Worm (Caenorhabditis elegans) whole organism, L4 larva: ENCODE results near the gene micu-1.

ENCODE experiments used
- D1046.2 ChIP-seq: fragments of 200-800 bp; sonication (Bioruptor generic); IDR thresholded peaks from 2 replicates; pipeline ENCODE4 v1.3.6; 2022; ENCODE audit warnings: missing genetic modification characterization, missing compliant biosample characterization
- F10B5.3 ChIP-seq: sonication (generic microtip); optimal IDR thresholded peaks from 2 replicates; lab custom pipeline; 2016; ENCODE audit warnings: mild to moderate bottlenecking, missing genetic modification characterization, missing compliant biosample characterization
- F49E8.2 ChIP-seq: sonication (generic microtip); optimal IDR thresholded peaks from 2 replicates; lab custom pipeline; 2016; ENCODE audit warnings: missing compliant biosample characterization, mild to moderate bottlenecking, missing genetic modification characterization, borderline replicate concordance
- R02D3.7 ChIP-seq: fragments of 150-350 bp; sonication (generic microtip); optimal IDR thresholded peaks from 3 replicates; lab custom pipeline; 2014; ENCODE audit warnings: missing biosample characterization, missing genetic modification characterization
- Y5F2A.4 ChIP-seq: fragments of 200-800 bp; sonication (Bioruptor generic); optimal IDR thresholded peaks from 2 replicates; lab custom pipeline; 2018; ENCODE audit warnings: mild to moderate bottlenecking, missing genetic modification characterization, missing compliant biosample characterization
- ZK546.5 ChIP-seq, 2 experiments: sonication (generic microtip); optimal IDR thresholded peaks; 2 replicates each; lab custom pipeline; 2017; ENCODE audit warnings: missing biosample characterization in 2 of 2, missing genetic modification characterization in 2 of 2
- aly-2 ChIP-seq: sonication (generic microtip); optimal IDR thresholded peaks from 2 replicates; lab custom pipeline; 2018; ENCODE audit warnings: missing biosample characterization, missing genetic modification characterization
- ama-1 ChIP-seq: fragments of 150-350 bp; optimal IDR thresholded peaks from 2 replicates; lab custom pipeline; 2014; ENCODE audit warnings: inconsistent platforms, mixed read lengths
- ceh-28 ChIP-seq: fragments of 150-350 bp; optimal IDR thresholded peaks from 2 replicates; lab custom pipeline; 2014; ENCODE audit warnings: missing biosample characterization, missing genetic modification reagents, missing genetic modification characterization
- dmd-6 ChIP-seq: fragments of 200-800 bp; sonication (Bioruptor generic); IDR thresholded peaks from 2 replicates; pipeline ENCODE4 v1.3.6; 2022; ENCODE audit warnings: missing genetic modification reagents, missing genetic modification characterization, missing compliant biosample characterization
- dmd-9 ChIP-seq: fragments of 200-800 bp; sonication (Bioruptor generic); IDR thresholded peaks from 2 replicates; pipeline ENCODE4 v1.3.6; 2022; ENCODE audit warnings: missing genetic modification reagents, missing genetic modification characterization, missing compliant biosample characterization
- dpl-1 ChIP-seq: fragments of 150-350 bp; optimal IDR thresholded peaks from 2 replicates; lab custom pipeline; 2014; ENCODE audit warnings: missing biosample characterization, missing genetic modification reagents, missing genetic modification characterization
- dve-1 ChIP-seq: sonication (generic microtip); optimal IDR thresholded peaks from 2 replicates; lab custom pipeline; 2017; ENCODE audit warnings: antibody characterized with exemption, mild to moderate bottlenecking, missing genetic modification characterization, missing compliant biosample characterization; ENCODE audit not compliant: insufficient read depth
- egl-43 ChIP-seq: fragments of 200-800 bp; sonication (Bioruptor generic); IDR thresholded peaks from 2 replicates; pipeline ENCODE4 v1.3.6; 2022; ENCODE audit warnings: missing genetic modification reagents, missing genetic modification characterization, missing compliant biosample characterization
- lin-38 ChIP-seq: fragments of 200-800 bp; sonication (Bioruptor generic); IDR thresholded peaks from 2 replicates; pipeline ENCODE4 v1.3.6; 2022; ENCODE audit warnings: missing genetic modification reagents, missing genetic modification characterization, missing compliant biosample characterization
- lir-3 ChIP-seq: sonication (generic microtip); optimal IDR thresholded peaks from 2 replicates; lab custom pipeline; 2016; ENCODE audit warnings: mild to moderate bottlenecking, missing genetic modification characterization, missing compliant biosample characterization
- lsy-2 ChIP-seq, 2 experiments: fragments of 150-350 bp in 1 of 2; sonication (generic microtip) in 1 of 2; optimal IDR thresholded peaks; 2 replicates each; lab custom pipeline; 2014 to 2017; ENCODE audit warnings: missing biosample characterization in 2 of 2, missing genetic modification characterization in 2 of 2
- madf-5 ChIP-seq, 2 experiments: fragments of 200-800 bp; sonication (Bioruptor generic); IDR thresholded peaks; 2 replicates each; pipeline ENCODE4 v1.3.6; 2022; ENCODE audit warnings: missing compliant biosample characterization in 2 of 2, missing genetic modification characterization in 2 of 2
- mxl-2 ChIP-seq: fragments of 200-800 bp; sonication (Bioruptor generic); conservative IDR thresholded peaks from 2 replicates; pipeline ENCODE4 v1.3.6; 2022; ENCODE audit warnings: missing genetic modification reagents, missing genetic modification characterization, missing compliant biosample characterization
- mxl-3 ChIP-seq: fragments of 200-800 bp; sonication (Bioruptor generic); optimal IDR thresholded peaks from 2 replicates; lab custom pipeline; 2018; ENCODE audit warnings: mild to moderate bottlenecking, missing genetic modification characterization, missing compliant biosample characterization
- nhr-11 ChIP-seq: fragments of 150-350 bp; optimal IDR thresholded peaks from 2 replicates; lab custom pipeline; 2014; ENCODE audit warnings: missing biosample characterization, missing genetic modification characterization
- nhr-25 ChIP-seq: sonication (generic microtip); optimal IDR thresholded peaks from 2 replicates; lab custom pipeline; 2017; ENCODE audit warnings: missing genetic modification characterization, mild to moderate bottlenecking, missing compliant biosample characterization, antibody characterized with exemption, moderate library complexity, borderline replicate concordance; ENCODE audit not compliant: insufficient read depth
- nhr-48 ChIP-seq: sonication (generic microtip); optimal IDR thresholded peaks from 2 replicates; lab custom pipeline; 2016; ENCODE audit warnings: mild to moderate bottlenecking, missing genetic modification characterization, missing compliant biosample characterization
- pha-4 ChIP-seq, 2 experiments: fragments of 150-350 bp in 1 of 2; fragments of 200-800 bp in 1 of 2; sonication (Bioruptor generic) in 1 of 2; IDR thresholded peaks in 1 of 2; optimal IDR thresholded peaks in 1 of 2; 2 replicates each; pipeline versions ENCODE4 v1.3.6 to Lab custom; 2014 to 2022; ENCODE audit warnings: missing genetic modification characterization in 2 of 2, missing genetic modification reagents in 2 of 2, missing biosample characterization in 1 of 2, missing compliant biosample characterization in 1 of 2
- php-3 ChIP-seq: fragments of 200-800 bp; sonication (Bioruptor generic); IDR thresholded peaks from 2 replicates; pipeline ENCODE4 v1.3.6; 2022; ENCODE audit warnings: missing genetic modification reagents, missing genetic modification characterization, missing compliant biosample characterization
- rbr-2 ChIP-seq: sonication (generic microtip); optimal IDR thresholded peaks from 2 replicates; lab custom pipeline; 2016; ENCODE audit warnings: missing genotype, missing genetic modification characterization, missing compliant biosample characterization
- sdz-12 ChIP-seq: fragments of 200-800 bp; sonication (Bioruptor generic); optimal IDR thresholded peaks from 2 replicates; lab custom pipeline; 2018; ENCODE audit warnings: mild to moderate bottlenecking, missing genetic modification characterization, missing compliant biosample characterization
- set-16 ChIP-seq: fragments of 200-800 bp; sonication (Bioruptor generic); IDR thresholded peaks from 2 replicates; pipeline ENCODE4 v1.3.6; 2022; ENCODE audit warnings: missing genetic modification reagents, missing genetic modification characterization, missing compliant biosample characterization
- tag-97 ChIP-seq: fragments of 200-800 bp; sonication (Bioruptor generic); IDR thresholded peaks from 2 replicates; pipeline ENCODE4 v1.3.6; 2022; ENCODE audit warnings: missing genetic modification characterization, missing compliant biosample characterization
- unc-62 ChIP-seq, 3 experiments: fragments of 150-350 bp in 1 of 3; sonication (generic microtip); optimal IDR thresholded peaks in 2 of 3; peaks in 1 of 3; 1 replicate in 1 of 3; 2 replicates in 2 of 3; lab custom pipeline; 2014 to 2017; ENCODE audit warnings: missing biosample characterization in 3 of 3, missing genetic modification characterization in 3 of 3, missing genetic modification reagents in 3 of 3, missing genotype in 1 of 3
- zfp-2 ChIP-seq: sonication (generic microtip); optimal IDR thresholded peaks from 2 replicates; lab custom pipeline; 2016; ENCODE audit warnings: mild to moderate bottlenecking, missing genetic modification characterization, missing compliant biosample characterization
- zfp-3 ChIP-seq: fragments of 200-800 bp; sonication (Bioruptor generic); conservative IDR thresholded peaks from 2 replicates; pipeline ENCODE4 v1.3.6; 2022; ENCODE audit warnings: missing genetic modification reagents, missing genetic modification characterization, missing compliant biosample characterization

The micu-1 gene

ce11 chrIV:13261778-13262177 lies 35.9 kb upstream of the micu-1 start:
- TF ChIP-seq dpl-1 (GFP tag; lab: Kevin White, UChicago) = no peak
- TF ChIP-seq set-16 (GFP tag; lab: Robert Waterston, UW) = peak; percentile 73
- TF ChIP-seq ama-1 (lab: Kevin White, UChicago) = no peak
- TF ChIP-seq egl-43 (GFP tag; lab: Robert Waterston, UW) = 0 out of 2 replicates have a peak, but pooled peaks have one; percentile 42
- no peak for TF ChIP-seq mxl-3 (GFP tag; lab: Kevin White, UChicago)
- no peak for TF ChIP-seq tag-97 (GFP tag; lab: Robert Waterston, UW)

- TF ChIP-seq dmd-9 (GFP tag; lab: Robert Waterston, UW) (peak; percentile 69; the same call in 1 of the 2 replicates), dmd-6 (GFP tag; lab: Robert Waterston, UW) (0 out of 2 replicates have a peak, but pooled peaks have one; percentile 19), madf-5 (GFP tag; IDR thresholded peaks at IDR 0.05; lab: Robert Waterston, UW) (0 out of 4 replicates have a peak, but pooled peaks of 1 of the 2 experiments have one; percentile 42), lin-38 (GFP tag; lab: Robert Waterston, UW) (peak; percentile 64)
These were observed 34.9 kb upstream of the micu-1 start for ce11 chrIV:13262849-13263248.

- no peak for TF ChIP-seq zfp-3 (GFP tag; lab: Robert Waterston, UW)
These were observed 29.3 kb upstream of the micu-1 start for ce11 chrIV:13268385-13268784.

- TF ChIP-seq lir-3 (tag; lab: Kevin White, UChicago) = no peak
- TF ChIP-seq ama-1 (lab: Kevin White, UChicago) = no peak
- TF ChIP-seq F10B5.3 (tag; lab: Kevin White, UChicago) = no peak
- no peak for TF ChIP-seq aly-2
- TF ChIP-seq nhr-48 (tag; lab: Kevin White, UChicago) = no peak
- no peak for TF ChIP-seq ZK546.5 (tag; optimal IDR thresholded peaks at IDR 0.05; lab: Kevin White, UChicago)
- TF ChIP-seq sdz-12 = no peak
- TF ChIP-seq zfp-2 (tag; lab: Kevin White, UChicago) = no peak
- peak in 1 of 2 experiments; percentile 53 for TF ChIP-seq lsy-2 (tag; optimal IDR thresholded peaks at IDR 0.05; lab: Kevin White, UChicago)
- TF ChIP-seq rbr-2 (tag; lab: Kevin White, UChicago) = peak; percentile 53
- TF ChIP-seq nhr-11 (tag; lab: Kevin White, UChicago) = no peak
- TF ChIP-seq lin-38 (GFP tag; lab: Robert Waterston, UW) = peak; percentile 12; the same call in 1 of the 2 replicates
- TF ChIP-seq php-3 = no peak
- TF ChIP-seq nhr-25 = no peak
- no peak for TF ChIP-seq madf-5 (GFP tag; IDR thresholded peaks at IDR 0.05; lab: Robert Waterston, UW)
- no peak for TF ChIP-seq Y5F2A.4 (GFP tag; lab: Kevin White, UChicago)
- TF ChIP-seq zfp-3 (GFP tag; lab: Robert Waterston, UW) = no peak
- no peak for TF ChIP-seq R02D3.7
- no peak for TF ChIP-seq D1046.2 (GFP tag; lab: Robert Waterston, UW)
- TF ChIP-seq F49E8.2 = no peak
- no peak for TF ChIP-seq pha-4 (GFP tag; IDR thresholded peaks at IDR 0.05; lab: Robert Waterston, UW)
- TF ChIP-seq pha-4 (tag; optimal IDR thresholded peaks at IDR 0.05; lab: Kevin White, UChicago) = no peak
- no peak for TF ChIP-seq ceh-28 (tag; lab: Kevin White, UChicago)
These were observed 25.2 kb upstream of the micu-1 start, which contains the start of gene unc-26 for ce11 chrIV:13272494-13272893. TSS of gene unc-26 (minus strand) at chrIV:13272516.

- TF ChIP-seq php-3 (no peak), dve-1 (tag; lab: Kevin White, UChicago) (no peak), lsy-2 (tag; optimal IDR thresholded peaks at IDR 0.05; lab: Kevin White, UChicago) (no peak), F10B5.3 (tag; lab: Kevin White, UChicago) (no peak), unc-62 (GFP tag; optimal IDR thresholded peaks at IDR 0.05 in 1 of 2; lab: Kevin White, UChicago) (peak in 1 of 2 experiments; percentile 22), unc-62 (tag; optimal IDR thresholded peaks at IDR 0.05; lab: Kevin White, UChicago) (no peak), mxl-2 (GFP tag; lab: Robert Waterston, UW) (no peak)
These were observed 14.9 kb upstream of the micu-1 start, which contains the start of gene cpsf-3 for ce11 chrIV:13282778-13283177. TSS of gene cpsf-3 (minus strand) at chrIV:13282878.
